Worm (Caenorhabditis elegans): Measurements from ENCODE around the gene cal-3.

DNA sequence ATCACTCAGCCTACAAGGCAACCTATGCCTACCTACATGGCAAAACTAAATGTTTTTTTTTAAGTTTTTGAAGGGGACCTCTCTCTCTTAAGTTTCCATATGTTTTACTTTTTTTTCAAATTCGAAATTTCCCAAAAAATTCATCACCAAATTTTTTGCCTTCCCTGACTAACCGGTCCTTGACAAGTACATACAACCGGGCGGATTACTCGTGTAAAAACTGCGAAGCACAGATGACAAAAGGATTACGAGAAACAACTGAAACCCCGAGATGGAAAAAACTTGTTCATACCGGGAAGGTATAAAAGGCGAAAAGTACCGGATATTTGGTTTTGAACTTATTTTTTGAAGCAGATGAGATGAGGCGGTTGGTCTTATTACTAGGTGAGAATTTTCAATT is 40.5 kb downstream of the cal-3 start, which contains the start of gene K09B3.1:
- TF ChIP-seq him-1 (tag; optimal IDR thresholded peaks at IDR 0.05), result no peak
- TF ChIP-seq W03F9.2 (tag; optimal IDR thresholded peaks at IDR 0.05), result no peak
- TF ChIP-seq dao-5 (tag; optimal IDR thresholded peaks at IDR 0.05), result no peak
